Worm (Caenorhabditis elegans) whole organism, dauer: ENCODE data around the gene T21C9.9.

ENCODE experiments used
- unc-62 ChIP-seq: sonication (generic microtip); optimal IDR thresholded peaks from 2 replicates; lab custom pipeline; 2017; ENCODE audit warnings: missing biosample characterization, missing genetic modification reagents, missing genetic modification characterization

T21C9.9 gene

ce11 chrV:10578226-10578625 is 14.2 kb downstream of the T21C9.9 start, which contains the start of gene mics-1:
Gene mics-1, minus strand, starts transcription at chrV:10578326.
- no peak for TF ChIP-seq unc-62

ce11 chrV:10576319-10576718 is 16.1 kb downstream of the T21C9.9 start, which contains the start of gene vps-54:
Gene vps-54, minus strand, starts transcription at chrV:10576419.
- TF ChIP-seq unc-62 = no peak

ce11 chrV:10574197-10574596 is 18.2 kb downstream of the T21C9.9 start:
- TF ChIP-seq unc-62 = no peak

ce11 chrV:10572614-10573013 is 19.8 kb downstream of the T21C9.9 start, which contains the start of gene del-6:
Gene del-6, plus strand, starts transcription at chrV:10572914.
- TF ChIP-seq unc-62 = no peak

- no peak for TF ChIP-seq unc-62
These were observed 20.9 kb downstream of the T21C9.9 start for ce11 chrV:10571523-10571922.

- no peak for TF ChIP-seq unc-62
These were observed 23.9 kb downstream of the T21C9.9 start for ce11 chrV:10568496-10568895.

- no peak for TF ChIP-seq unc-62
These were observed 27.5 kb downstream of the T21C9.9 start, which contains the start of gene cat-4 for ce11 chrV:10564830-10565365. Gene cat-4, plus strand, starts transcription at chrV:10564880.

- no peak for TF ChIP-seq unc-62
These were observed 28.2 kb downstream of the T21C9.9 start for ce11 chrV:10564140-10564539.

ce11 chrV:10562817-10563216 is 29.6 kb downstream of the T21C9.9 start:
- TF ChIP-seq unc-62 = no peak

- TF ChIP-seq unc-62 = no peak
These were observed 30.7 kb downstream of the T21C9.9 start for ce11 chrV:10561632-10562031.

- TF ChIP-seq unc-62 = no peak
These were observed 31.8 kb downstream of the T21C9.9 start, which contains the start of gene col-152 for ce11 chrV:10560621-10561020. Gene col-152, plus strand, starts transcription at chrV:10560921.

- TF ChIP-seq unc-62 = no peak
These were observed 34.7 kb downstream of the T21C9.9 start, which contains the start of gene best-14 for ce11 chrV:10557676-10558075. Gene best-14, plus strand, starts transcription at chrV:10557976.

ce11 chrV:10557094-10557493 is 35.3 kb downstream of the T21C9.9 start:
- no peak for TF ChIP-seq unc-62

ce11 chrV:10556362-10556761 is 36.0 kb downstream of the T21C9.9 start:
- no peak for TF ChIP-seq unc-62

ce11 chrV:10555239-10555638 is 37.1 kb downstream of the T21C9.9 start, which contains the start of gene F32G8.3:
Gene F32G8.3, minus strand, starts transcription at chrV:10555339.
- no peak for TF ChIP-seq unc-62

- no peak for TF ChIP-seq unc-62
These were observed 42.7 kb downstream of the T21C9.9 start, which contains the start of gene F32G8.2 for ce11 chrV:10549717-10550116. Gene F32G8.2, plus strand, starts transcription at chrV:10550017.

- no peak for TF ChIP-seq unc-62
These were observed 43.4 kb downstream of the T21C9.9 start, which contains the start of gene srd-34 for ce11 chrV:10548981-10549380. Gene srd-34, minus strand, starts transcription at chrV:10549081.

ce11 chrV:10546749-10547148 is 45.6 kb downstream of the T21C9.9 start, which contains the start of gene F25D1.5:
Gene F25D1.5, minus strand, starts transcription at chrV:10546783.
- TF ChIP-seq unc-62 = no peak
